Fruit fly (Drosophila melanogaster) whole organism, prepupa: Measurements from ENCODE around the gene eIF4E1.

Experiments
- Blimp-1 ChIP-seq: fragments of 200-800 bp; sonication (Bioruptor generic); optimal IDR thresholded peaks from 3 replicates; lab custom pipeline; 2017; ENCODE audit warnings: missing biosample characterization, missing genetic modification characterization, mild to moderate bottlenecking, moderate library complexity, missing genetic modification reagents
- CG10631 ChIP-seq: fragments of 200-800 bp; sonication (Bioruptor generic); optimal IDR thresholded peaks from 2 replicates; lab custom pipeline; 2016; ENCODE audit warnings: missing biosample characterization, missing genetic modification characterization
- CG10669 ChIP-seq: fragments of 200-800 bp; sonication (Bioruptor generic); optimal IDR thresholded peaks from 3 replicates; lab custom pipeline; 2018; ENCODE audit warnings: missing biosample characterization, mild to moderate bottlenecking, missing genetic modification characterization, moderate library complexity
- CG11294 ChIP-seq: fragments of 200-800 bp; sonication (Bioruptor generic); IDR thresholded peaks from 2 replicates; pipeline ENCODE4 v1.3.6; 2022; ENCODE audit warnings: missing biosample characterization, missing genetic modification characterization
- CG11762 ChIP-seq: fragments of 200-800 bp; sonication (Bioruptor generic); optimal IDR thresholded peaks from 3 replicates; lab custom pipeline; 2016; ENCODE audit warnings: missing biosample characterization, missing genetic modification characterization; ENCODE audit not compliant: insufficient read depth
- CG11902 ChIP-seq: fragments of 200-800 bp; sonication (Bioruptor generic); optimal IDR thresholded peaks from 3 replicates; lab custom pipeline; 2016; ENCODE audit warnings: missing biosample characterization, missing genetic modification characterization
- CG15336 ChIP-seq: fragments of 200-800 bp; sonication (Bioruptor generic); IDR thresholded peaks from 2 replicates; pipeline ENCODE4 v1.3.6; 2022; ENCODE audit warnings: missing biosample characterization, missing genetic modification characterization
- CG1621 ChIP-seq: fragments of 200-800 bp; sonication (Bioruptor generic); optimal IDR thresholded peaks from 3 replicates; lab custom pipeline; 2018; ENCODE audit warnings: missing biosample characterization, mild to moderate bottlenecking, missing genetic modification characterization
- CG16779 ChIP-seq: fragments of 200-800 bp; sonication (Bioruptor generic); optimal IDR thresholded peaks from 3 replicates; lab custom pipeline; 2017; ENCODE audit warnings: missing biosample characterization, mild to moderate bottlenecking, missing genetic modification characterization
- CG3032 ChIP-seq: fragments of 200-800 bp; optimal IDR thresholded peaks from 2 replicates; lab custom pipeline; 2019; ENCODE audit warnings: missing biosample characterization, mild to moderate bottlenecking, missing genetic modification characterization, moderate library complexity
- CG31627 ChIP-seq: fragments of 200-800 bp; sonication (Bioruptor generic); optimal IDR thresholded peaks from 3 replicates; lab custom pipeline; 2016; ENCODE audit warnings: missing biosample characterization, missing genetic modification characterization
- CG32006 ChIP-seq: fragments of 200-800 bp; sonication (Bioruptor generic); optimal IDR thresholded peaks from 3 replicates; lab custom pipeline; 2017; ENCODE audit warnings: missing biosample characterization, mild to moderate bottlenecking, missing genetic modification characterization
- CG3919 ChIP-seq: fragments of 200-800 bp; sonication (Bioruptor generic); optimal IDR thresholded peaks from 3 replicates; lab custom pipeline; 2016; ENCODE audit warnings: missing biosample characterization, missing genetic modification characterization
- CG4318 ChIP-seq: fragments of 200-800 bp; sonication (Bioruptor generic); optimal IDR thresholded peaks from 3 replicates; lab custom pipeline; 2017; ENCODE audit warnings: missing biosample characterization, mild to moderate bottlenecking, missing genetic modification characterization
- CG6163 ChIP-seq: fragments of 200-800 bp; sonication (Bioruptor generic); IDR thresholded peaks from 3 replicates; pipeline ENCODE4 v1.3.6; 2022; ENCODE audit warnings: missing biosample characterization, missing genetic modification characterization
- CG6276 ChIP-seq: fragments of 200-800 bp; sonication (Bioruptor generic); optimal IDR thresholded peaks from 2 replicates; lab custom pipeline; 2017; ENCODE audit warnings: missing biosample characterization, mild to moderate bottlenecking, missing genetic modification characterization
- CG6792 ChIP-seq: fragments of 200-800 bp; sonication (Bioruptor generic); optimal IDR thresholded peaks from 3 replicates; lab custom pipeline; 2016; ENCODE audit warnings: missing biosample characterization, missing genetic modification characterization
- CG6808 ChIP-seq: fragments of 200-800 bp; sonication (Bioruptor generic); optimal IDR thresholded peaks from 3 replicates; lab custom pipeline; 2017; ENCODE audit warnings: missing biosample characterization, missing genetic modification characterization, mild to moderate bottlenecking, moderate library complexity, missing genetic modification reagents
- CG6854 ChIP-seq: fragments of 200-800 bp; sonication (Bioruptor generic); optimal IDR thresholded peaks from 2 replicates; lab custom pipeline; 2017; ENCODE audit warnings: missing biosample characterization, mild to moderate bottlenecking, missing genetic modification characterization
- CG7368 ChIP-seq: fragments of 200-800 bp; sonication (Bioruptor generic); optimal IDR thresholded peaks from 3 replicates; lab custom pipeline; 2016; ENCODE audit warnings: missing biosample characterization, missing genetic modification characterization
- CG8119 ChIP-seq: fragments of 200-800 bp; sonication (Bioruptor generic); IDR thresholded peaks from 3 replicates; pipeline ENCODE4 v1.3.6; 2022; ENCODE audit warnings: missing biosample characterization, missing genetic modification characterization
- CG9139 ChIP-seq: fragments of 200-800 bp; sonication (Bioruptor generic); optimal IDR thresholded peaks from 3 replicates; lab custom pipeline; 2017; ENCODE audit warnings: missing biosample characterization, mild to moderate bottlenecking, missing genetic modification characterization
- Eip75B ChIP-seq: fragments of 200-800 bp; sonication (Bioruptor generic); optimal IDR thresholded peaks from 3 replicates; lab custom pipeline; 2016; ENCODE audit warnings: missing biosample characterization, missing genetic modification characterization
- Eip78C ChIP-seq: fragments of 200-800 bp; sonication (Bioruptor generic); peaks from one replicate; lab custom pipeline; 2016; ENCODE audit warnings: missing biosample characterization, missing genetic modification characterization
- Eip93F ChIP-seq: fragments of 200-800 bp; sonication (Bioruptor generic); optimal IDR thresholded peaks from 2 replicates; lab custom pipeline; 2016; ENCODE audit warnings: missing biosample characterization, mild to moderate bottlenecking, missing genetic modification characterization
- Ets21C ChIP-seq: fragments of 200-800 bp; sonication (Bioruptor generic); optimal IDR thresholded peaks from 3 replicates; lab custom pipeline; 2016; ENCODE audit warnings: missing biosample characterization, missing genetic modification characterization
- Ets96B ChIP-seq: fragments of 200-800 bp; optimal IDR thresholded peaks from 2 replicates; lab custom pipeline; 2019; ENCODE audit warnings: missing biosample characterization, mild to moderate bottlenecking, missing genetic modification characterization, moderate library complexity
- Gug ChIP-seq: fragments of 200-800 bp; sonication (Bioruptor generic); IDR thresholded peaks from 2 replicates; pipeline ENCODE4 v1.3.6; 2022; ENCODE audit warnings: missing biosample characterization, missing genetic modification characterization
- Hr39 ChIP-seq: fragments of 200-800 bp; sonication (Bioruptor generic); optimal IDR thresholded peaks from 2 replicates; lab custom pipeline; 2016; ENCODE audit warnings: missing biosample characterization, missing genetic modification characterization
- Hr4 ChIP-seq: fragments of 200-800 bp; sonication (Bioruptor generic); optimal IDR thresholded peaks from 3 replicates; lab custom pipeline; 2016; ENCODE audit warnings: missing biosample characterization, missing genetic modification characterization
- Lpt ChIP-seq: fragments of 200-800 bp; sonication (Bioruptor generic); optimal IDR thresholded peaks from 3 replicates; lab custom pipeline; 2016; ENCODE audit warnings: missing biosample characterization, missing genetic modification characterization
- OdsH ChIP-seq: fragments of 200-800 bp; sonication (Bioruptor generic); optimal IDR thresholded peaks from 3 replicates; lab custom pipeline; 2016; ENCODE audit warnings: missing biosample characterization, missing genetic modification characterization
- Smox ChIP-seq: fragments of 200-800 bp; sonication (Bioruptor generic); optimal IDR thresholded peaks from 3 replicates; lab custom pipeline; 2016; ENCODE audit warnings: missing biosample characterization, missing genetic modification characterization
- Sox14 ChIP-seq: fragments of 200-800 bp; sonication (Bioruptor generic); optimal IDR thresholded peaks from 3 replicates; lab custom pipeline; 2016; ENCODE audit warnings: missing biosample characterization, missing genetic modification characterization
- Sox15 ChIP-seq: fragments of 200-800 bp; sonication (Bioruptor generic); optimal IDR thresholded peaks from 3 replicates; lab custom pipeline; 2016; ENCODE audit warnings: missing biosample characterization, missing genetic modification characterization
- acj6 ChIP-seq: fragments of 200-800 bp; sonication (Bioruptor generic); optimal IDR thresholded peaks from 3 replicates; lab custom pipeline; 2016; ENCODE audit warnings: missing biosample characterization, missing genetic modification characterization
- cyc ChIP-seq: fragments of 200-800 bp; sonication (Bioruptor generic); optimal IDR thresholded peaks from 3 replicates; lab custom pipeline; 2016; ENCODE audit warnings: missing biosample characterization, missing genetic modification characterization
- dac ChIP-seq: fragments of 200-800 bp; sonication (Bioruptor generic); optimal IDR thresholded peaks from 2 replicates; lab custom pipeline; 2017; ENCODE audit warnings: missing biosample characterization, mild to moderate bottlenecking, missing genetic modification characterization
- dsx ChIP-seq: fragments of 200-800 bp; optimal IDR thresholded peaks from 3 replicates; lab custom pipeline; 2019; ENCODE audit warnings: missing biosample characterization, mild to moderate bottlenecking, missing genetic modification characterization, moderate library complexity; ENCODE audit not compliant: poor library complexity, severe bottlenecking
- eg ChIP-seq: fragments of 200-800 bp; sonication (Bioruptor generic); IDR thresholded peaks from 3 replicates; pipeline ENCODE4 v1.3.6; 2022; ENCODE audit warnings: missing biosample characterization, missing genetic modification characterization
- esn ChIP-seq: fragments of 200-800 bp; sonication (Bioruptor generic); optimal IDR thresholded peaks from 2 replicates; lab custom pipeline; 2016; ENCODE audit warnings: missing biosample characterization, mild to moderate bottlenecking, missing genetic modification characterization, moderate library complexity
- fd59A ChIP-seq: fragments of 200-800 bp; sonication (Bioruptor generic); optimal IDR thresholded peaks from 2 replicates; lab custom pipeline; 2017; ENCODE audit warnings: missing biosample characterization, mild to moderate bottlenecking, missing genetic modification characterization, missing genetic modification reagents
- fd85E ChIP-seq: fragments of 200-800 bp; sonication (Bioruptor generic); optimal IDR thresholded peaks from 3 replicates; lab custom pipeline; 2016; ENCODE audit warnings: missing biosample characterization, missing genetic modification characterization
- fkh ChIP-seq: fragments of 200-800 bp; sonication (Bioruptor generic); optimal IDR thresholded peaks from 3 replicates; lab custom pipeline; 2017; ENCODE audit warnings: missing biosample characterization, mild to moderate bottlenecking, missing genetic modification characterization, moderate library complexity
- lz ChIP-seq: fragments of 200-800 bp; sonication (Bioruptor generic); optimal IDR thresholded peaks from 3 replicates; lab custom pipeline; 2016; ENCODE audit warnings: missing biosample characterization, missing genetic modification characterization
- net ChIP-seq: fragments of 200-800 bp; sonication (Bioruptor generic); optimal IDR thresholded peaks from 3 replicates; lab custom pipeline; 2016; ENCODE audit warnings: missing biosample characterization, missing genetic modification characterization
- salr ChIP-seq, 2 experiments: fragments of 200-800 bp; sonication (Bioruptor generic); optimal IDR thresholded peaks; 3 replicates each; lab custom pipeline; 2016 to 2018; ENCODE audit warnings: missing biosample characterization in 2 of 2, missing genetic modification characterization in 2 of 2, mild to moderate bottlenecking in 1 of 2
- spab ChIP-seq: fragments of 200-800 bp; sonication (Bioruptor generic); optimal IDR thresholded peaks from 2 replicates; lab custom pipeline; 2017; ENCODE audit warnings: missing biosample characterization, mild to moderate bottlenecking, missing genetic modification characterization, missing genetic modification reagents
- ss ChIP-seq, 2 experiments: fragments of 200-800 bp; sonication (Bioruptor generic); optimal IDR thresholded peaks; 2 replicates in 1 of 2; 3 replicates in 1 of 2; lab custom pipeline; 2017 to 2018; ENCODE audit warnings: mild to moderate bottlenecking in 2 of 2, missing biosample characterization in 2 of 2, missing genetic modification characterization in 2 of 2, moderate library complexity in 1 of 2
- svp ChIP-seq: fragments of 200-800 bp; sonication (Bioruptor generic); peaks from one replicate; lab custom pipeline; 2016; ENCODE audit warnings: missing biosample characterization, missing genetic modification characterization
- vri ChIP-seq: fragments of 200-800 bp; sonication (Bioruptor generic); optimal IDR thresholded peaks from 3 replicates; lab custom pipeline; 2016; ENCODE audit warnings: missing biosample characterization, mild to moderate bottlenecking, missing genetic modification characterization

eIF4E1 gene

dm6 chr3L:9410754-9411423 is 8.6 kb upstream of the eIF4E1 start, which contains the start of the genes CG4022 and Cpsf5:
Gene CG4022, minus strand, starts transcription at chr3L:9410832.
Gene Cpsf5, plus strand, starts transcription at chr3L:9411038.
- TF ChIP-seq Sox14 (peak; percentile 70), CG7368 (GFP tag; lab: Kevin White, UChicago) (peak; percentile 56), CG6854 (GFP tag; lab: Kevin White, UChicago) (no peak), CG9139 (GFP tag; lab: Kevin White, UChicago) (no peak), CG11902 (GFP tag; lab: Kevin White, UChicago) (peak; percentile 4), Ets96B (tag; lab: Kevin White, UChicago) (peak; percentile 61), acj6 (GFP tag; lab: Kevin White, UChicago) (peak; percentile 77), ss (GFP tag; optimal IDR thresholded peaks at IDR 0.05; lab: Kevin White, UChicago) (peak; percentile 34 to 47), CG32006 (GFP tag; lab: Kevin White, UChicago) (peak; percentile 82), CG8119 (GFP tag; lab: Robert Waterston, UW) (peak; percentile 73), Blimp-1 (GFP tag; lab: Kevin White, UChicago) (no peak), CG16779 (no peak), CG6792 (GFP tag; lab: Kevin White, UChicago) (peak; percentile 64), esn (GFP tag; lab: Kevin White, UChicago) (peak; percentile 82), Eip78C (GFP tag; lab: Kevin White, UChicago) (peak; percentile 91), Hr4 (GFP tag; lab: Kevin White, UChicago) (peak; percentile 83), fd85E (GFP tag; lab: Kevin White, UChicago) (no peak), vri (peak; percentile 65), Sox15 (GFP tag; lab: Kevin White, UChicago) (peak; percentile 46), fkh (GFP tag; lab: Kevin White, UChicago) (peak; percentile 99), CG6163 (GFP tag; lab: Robert Waterston, UW) (peak; percentile 79), Hr39 (GFP tag; lab: Kevin White, UChicago) (peak; percentile 62), dsx (GFP tag; lab: Kevin White, UChicago) (peak; percentile 41), Eip93F (peak; percentile 69), CG4318 (GFP tag; lab: Kevin White, UChicago) (no peak), CG15336 (GFP tag; lab: Robert Waterston, UW) (peak; percentile 79), OdsH (GFP tag; lab: Kevin White, UChicago) (peak; percentile 79), Lpt (GFP tag; lab: Kevin White, UChicago) (peak; percentile 49), Eip75B (GFP tag; lab: Kevin White, UChicago) (peak; percentile 78), CG3032 (tag; lab: Kevin White, UChicago) (peak; percentile 75), spab (no peak), CG11294 (0 out of 2 replicates have a peak, but pooled peaks have one; percentile 22), svp (GFP tag; lab: Kevin White, UChicago) (no peak), CG11762 (GFP tag; lab: Kevin White, UChicago) (peak; percentile 45), eg (GFP tag; lab: Robert Waterston, UW) (peak; percentile 83; the same call in 2 of the 3 replicates), cyc (peak; percentile 62), CG1621 (peak; percentile 36), Gug (no peak; the same call in 1 of the 2 replicates), fd59A (no peak), CG10631 (GFP tag; lab: Kevin White, UChicago) (peak; percentile 79), Ets21C (peak; percentile 46), Smox (GFP tag; lab: Kevin White, UChicago) (peak; percentile 71), CG6808 (peak; percentile 36), net (GFP tag; lab: Kevin White, UChicago) (peak; percentile 54), salr (GFP tag; optimal IDR thresholded peaks at IDR 0.05; lab: Kevin White, UChicago) (no peak), CG31627 (peak; percentile 67), CG10669 (no peak), CG3919 (GFP tag; lab: Kevin White, UChicago) (peak; percentile 67), lz (peak; percentile 76), dac (GFP tag; lab: Kevin White, UChicago) (no peak), CG6276 (GFP tag; lab: Kevin White, UChicago) (no peak)
